Worm (Caenorhabditis elegans): ENCODE results near the gene dao-2.

DNA sequence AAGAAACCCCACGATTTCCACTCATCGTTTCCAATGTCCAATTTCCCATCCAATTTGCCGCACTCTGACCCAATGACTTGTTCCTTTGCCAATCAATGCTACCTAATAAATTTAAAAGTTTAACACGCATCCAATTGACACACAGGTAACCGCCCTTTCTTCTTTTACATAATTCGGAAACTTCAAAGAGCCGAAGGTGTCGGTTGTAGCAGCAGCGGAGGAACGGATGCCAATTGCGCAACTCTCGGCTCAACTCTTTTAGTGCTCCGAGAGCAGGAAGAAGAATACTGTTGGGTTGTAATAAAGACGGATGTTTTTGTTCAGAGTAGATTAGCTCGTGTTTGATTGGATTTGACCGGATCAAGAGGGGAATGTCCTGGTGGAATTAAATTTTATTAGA, 45.5 kb upstream of the dao-2 start:
- TF ChIP-seq elt-3 (tag; optimal IDR thresholded peaks at IDR 0.05) = no peak
- TF ChIP-seq sem-4 (tag; optimal IDR thresholded peaks at IDR 0.05) = no peak
- no peak for TF ChIP-seq peb-1 (tag; optimal IDR thresholded peaks at IDR 0.05)
- no peak for TF ChIP-seq lsy-2 (tag; optimal IDR thresholded peaks at IDR 0.05)
- TF ChIP-seq unc-55 (GFP tag; optimal IDR thresholded peaks at IDR 0.05) = no peak
- TF ChIP-seq nhr-11 (tag; optimal IDR thresholded peaks at IDR 0.05) = no peak
- TF ChIP-seq aly-2 (tag; optimal IDR thresholded peaks at IDR 0.05) = no peak
- no peak for TF ChIP-seq lin-13 (GFP tag; optimal IDR thresholded peaks at IDR 0.05)
- no peak for TF ChIP-seq unc-62 (GFP tag; optimal IDR thresholded peaks at IDR 0.05)
- no peak for TF ChIP-seq sma-3 (GFP tag; optimal IDR thresholded peaks at IDR 0.05)
- no peak for TF ChIP-seq nhr-77 (tag; optimal IDR thresholded peaks at IDR 0.05)
- TF ChIP-seq mab-5 (tag; optimal IDR thresholded peaks at IDR 0.05) = no peak
- TF ChIP-seq lin-11 (tag; optimal IDR thresholded peaks at IDR 0.05) = no peak
